Worm (Caenorhabditis elegans) whole organism, L2 larva: ENCODE data around the gene F23D12.7.

Experiments used
- C34F6.9 ChIP-seq: fragments of 150-350 bp; optimal IDR thresholded peaks from 2 replicates; lab custom pipeline; 2014; ENCODE audit warnings: missing biosample characterization, missing genetic modification characterization
- F13H6.1 ChIP-seq: sonication (generic microtip); optimal IDR thresholded peaks from 2 replicates; lab custom pipeline; 2016; ENCODE audit warnings: missing genetic modification characterization, missing compliant biosample characterization
- Y55F3AM.14 ChIP-seq: fragments of 200-800 bp; sonication (Bioruptor generic); optimal IDR thresholded peaks from 2 replicates; lab custom pipeline; 2018; ENCODE audit warnings: mild to moderate bottlenecking, missing genetic modification characterization, missing compliant biosample characterization
- ZK546.5 ChIP-seq: sonication (generic microtip); optimal IDR thresholded peaks from 2 replicates; lab custom pipeline; 2017; ENCODE audit warnings: missing biosample characterization, missing genetic modification characterization
- aly-2 ChIP-seq: fragments of 150-350 bp; optimal IDR thresholded peaks from 2 replicates; lab custom pipeline; 2014; ENCODE audit warnings: missing biosample characterization, missing genetic modification characterization
- ama-1 ChIP-seq: fragments of 150-350 bp; optimal IDR thresholded peaks from 2 replicates; lab custom pipeline; 2018; ENCODE audit warnings: inconsistent platforms
- blmp-1 ChIP-seq: sonication (generic microtip); optimal IDR thresholded peaks from 2 replicates; lab custom pipeline; 2017; ENCODE audit warnings: missing genetic modification characterization, mild to moderate bottlenecking, missing compliant biosample characterization, antibody characterized with exemption, moderate library complexity; ENCODE audit not compliant: insufficient read depth
- ceh-16 ChIP-seq: fragments of 150-350 bp; optimal IDR thresholded peaks from 2 replicates; lab custom pipeline; 2014; ENCODE audit warnings: missing biosample characterization, missing genetic modification characterization
- ceh-82 ChIP-seq: fragments of 150-350 bp; optimal IDR thresholded peaks from 2 replicates; lab custom pipeline; 2014; ENCODE audit warnings: missing biosample characterization, missing genetic modification characterization
- crh-2 ChIP-seq: sonication (generic microtip); optimal IDR thresholded peaks from 2 replicates; lab custom pipeline; 2017; ENCODE audit warnings: missing biosample characterization, missing genetic modification characterization
- elt-1 ChIP-seq: fragments of 150-350 bp; optimal IDR thresholded peaks from 2 replicates; lab custom pipeline; 2014; ENCODE audit warnings: missing biosample characterization, missing genetic modification characterization
- fos-1 ChIP-seq: fragments of 150-350 bp; optimal IDR thresholded peaks from 2 replicates; lab custom pipeline; 2014; ENCODE audit warnings: missing biosample characterization, missing genetic modification characterization
- gmeb-1 ChIP-seq: fragments of 150-350 bp; optimal IDR thresholded peaks from 2 replicates; lab custom pipeline; 2014; ENCODE audit warnings: missing biosample characterization, missing genetic modification characterization
- lin-11 ChIP-seq: fragments of 150-350 bp; sonication (generic microtip); optimal IDR thresholded peaks from 2 replicates; lab custom pipeline; 2014; ENCODE audit warnings: missing biosample characterization, missing genetic modification characterization, inconsistent platforms, mixed read lengths
- lin-13 ChIP-seq: fragments of 150-350 bp; optimal IDR thresholded peaks from 2 replicates; lab custom pipeline; 2014; ENCODE audit warnings: missing biosample characterization, missing genetic modification reagents, missing genetic modification characterization
- lin-39 ChIP-seq: fragments of 150-350 bp; optimal IDR thresholded peaks from 2 replicates; lab custom pipeline; 2014; ENCODE audit warnings: missing biosample characterization, missing genetic modification reagents, missing genetic modification characterization
- lsy-2 ChIP-seq, 2 experiments: fragments of 150-350 bp in 1 of 2; sonication (generic microtip) in 1 of 2; optimal IDR thresholded peaks; 2 replicates each; lab custom pipeline; 2014 to 2017; ENCODE audit warnings: missing biosample characterization in 2 of 2, missing genetic modification characterization in 2 of 2
- mab-5 ChIP-seq: fragments of 150-350 bp; optimal IDR thresholded peaks from 2 replicates; lab custom pipeline; 2014; ENCODE audit warnings: missing biosample characterization, missing genetic modification characterization
- mbf-1 ChIP-seq: sonication (generic microtip); optimal IDR thresholded peaks from 2 replicates; lab custom pipeline; 2017; ENCODE audit warnings: missing biosample characterization, missing genetic modification characterization
- nhr-10 ChIP-seq: sonication (generic microtip); optimal IDR thresholded peaks from 2 replicates; lab custom pipeline; 2017; ENCODE audit warnings: missing biosample characterization, missing genetic modification characterization
- nhr-11 ChIP-seq: fragments of 150-350 bp; optimal IDR thresholded peaks from 2 replicates; lab custom pipeline; 2014; ENCODE audit warnings: missing biosample characterization, missing genetic modification characterization
- nhr-129 ChIP-seq: fragments of 150-350 bp; optimal IDR thresholded peaks from 2 replicates; lab custom pipeline; 2014; ENCODE audit warnings: missing biosample characterization, missing genetic modification characterization
- nhr-21 ChIP-seq: fragments of 150-350 bp; optimal IDR thresholded peaks from 2 replicates; lab custom pipeline; 2014; ENCODE audit warnings: missing biosample characterization, missing genetic modification characterization
- nhr-23 ChIP-seq: fragments of 150-350 bp; optimal IDR thresholded peaks from 2 replicates; lab custom pipeline; 2014; ENCODE audit warnings: missing biosample characterization, missing genetic modification reagents, missing genetic modification characterization
- nhr-237 ChIP-seq: fragments of 150-350 bp; optimal IDR thresholded peaks from 2 replicates; lab custom pipeline; 2014; ENCODE audit warnings: missing biosample characterization, missing genetic modification characterization
- nhr-25 ChIP-seq: fragments of 150-350 bp; sonication (generic microtip); optimal IDR thresholded peaks from 3 replicates; lab custom pipeline; 2014; ENCODE audit warnings: missing biosample characterization, missing genetic modification characterization
- nhr-6 ChIP-seq: fragments of 150-350 bp; optimal IDR thresholded peaks from 2 replicates; lab custom pipeline; 2014; ENCODE audit warnings: missing biosample characterization, missing genetic modification characterization
- sem-4 ChIP-seq: fragments of 150-350 bp; optimal IDR thresholded peaks from 2 replicates; lab custom pipeline; 2014; ENCODE audit warnings: missing biosample characterization, missing genetic modification reagents, missing genetic modification characterization
- skn-1 ChIP-seq: sonication (generic microtip); optimal IDR thresholded peaks from 2 replicates; lab custom pipeline; 2017; ENCODE audit warnings: missing biosample characterization, missing genetic modification characterization
- sma-3 ChIP-seq: sonication (generic microtip); optimal IDR thresholded peaks from 2 replicates; lab custom pipeline; 2016; ENCODE audit warnings: missing genetic modification reagents, missing genetic modification characterization, missing compliant biosample characterization
- sma-9 ChIP-seq, 2 experiments: fragments of 150-350 bp in 1 of 2; sonication (generic microtip) in 1 of 2; optimal IDR thresholded peaks; 2 replicates each; lab custom pipeline; 2014 to 2016; ENCODE audit warnings: missing genetic modification characterization in 2 of 2, mild to moderate bottlenecking in 1 of 2, missing biosample characterization in 1 of 2, missing compliant biosample characterization in 1 of 2, missing genetic modification reagents in 1 of 2, moderate library complexity in 1 of 2
- snpc-4 ChIP-seq: fragments of 150-350 bp; optimal IDR thresholded peaks from 2 replicates; lab custom pipeline; 2014; ENCODE audit warnings: missing biosample characterization, missing genetic modification characterization
- unc-39 ChIP-seq: fragments of 150-350 bp; optimal IDR thresholded peaks from 2 replicates; lab custom pipeline; 2014; ENCODE audit warnings: missing biosample characterization, missing genetic modification characterization
- unc-55 ChIP-seq: fragments of 150-350 bp; sonication (generic microtip); optimal IDR thresholded peaks from 3 replicates; lab custom pipeline; 2014; ENCODE audit warnings: missing biosample characterization, missing genetic modification reagents, missing genetic modification characterization
- unc-62 ChIP-seq: fragments of 150-350 bp; optimal IDR thresholded peaks from 2 replicates; lab custom pipeline; 2014; ENCODE audit warnings: missing biosample characterization, missing genetic modification reagents, missing genetic modification characterization
- zag-1 ChIP-seq: fragments of 150-350 bp; optimal IDR thresholded peaks from 2 replicates; lab custom pipeline; 2014; ENCODE audit warnings: missing biosample characterization, missing genetic modification characterization
- ztf-1 ChIP-seq: fragments of 200-800 bp; sonication (Bioruptor generic); conservative IDR thresholded peaks from 2 replicates; pipeline ENCODE4 v1.3.6; 2022; ENCODE audit warnings: missing genetic modification characterization, missing compliant biosample characterization
- ztf-11 ChIP-seq: sonication (generic microtip); optimal IDR thresholded peaks from 2 replicates; lab custom pipeline; 2017; ENCODE audit warnings: missing biosample characterization, missing genetic modification characterization
- ztf-4 ChIP-seq: fragments of 150-350 bp; optimal IDR thresholded peaks from 2 replicates; lab custom pipeline; 2014; ENCODE audit warnings: missing biosample characterization, missing genetic modification characterization

Gene F23D12.7

ce11 chrX:14487832-14488231 lies 34.2 kb upstream of the F23D12.7 start:
- no peak for TF ChIP-seq zag-1 (tag; lab: Kevin White, UChicago)
- TF ChIP-seq ztf-4 (tag; lab: Kevin White, UChicago): no peak
- peak; percentile 35 for TF ChIP-seq mab-5 (tag; lab: Kevin White, UChicago)

- peak; percentile 23 for TF ChIP-seq sma-9 (GFP tag; optimal IDR thresholded peaks at IDR 0.05; lab: Kevin White, UChicago)
- no peak for TF ChIP-seq sma-9 (tag; optimal IDR thresholded peaks at IDR 0.05; lab: Kevin White, UChicago)
- no peak for TF ChIP-seq C34F6.9
- peak; percentile 87 for TF ChIP-seq lin-39 (tag; lab: Kevin White, UChicago)
- peak; percentile 51 for TF ChIP-seq nhr-25 (tag; lab: Kevin White, UChicago)
- peak; percentile 98 for TF ChIP-seq ceh-16 (tag; lab: Kevin White, UChicago)
- no peak for TF ChIP-seq lin-11 (tag; lab: Kevin White, UChicago)
- peak; percentile 72 for TF ChIP-seq mab-5 (tag; lab: Kevin White, UChicago)
- no peak for TF ChIP-seq nhr-23
Measured at ce11 chrX:14487333-14487732, 33.7 kb upstream of the F23D12.7 start.

ce11 chrX:14486503-14486902 lies 32.9 kb upstream of the F23D12.7 start:
- TF ChIP-seq nhr-129 (tag; lab: Kevin White, UChicago): no peak
- no peak for TF ChIP-seq ztf-11 (tag; lab: Kevin White, UChicago)
- no peak for TF ChIP-seq nhr-10 (tag; lab: Kevin White, UChicago)
- TF ChIP-seq lin-11 (tag; lab: Kevin White, UChicago): no peak

ce11 chrX:14484827-14485226 lies 31.2 kb upstream of the F23D12.7 start, which contains the start of gene M163.8:
TSS of gene M163.8 (plus strand) at chrX:14485127.
- TF ChIP-seq F13H6.1 (tag; lab: Kevin White, UChicago) (no peak), nhr-21 (tag; lab: Kevin White, UChicago) (no peak), crh-2 (no peak), ZK546.5 (tag; lab: Kevin White, UChicago) (no peak), lin-13 (GFP tag; lab: Kevin White, UChicago) (no peak), ceh-16 (tag; lab: Kevin White, UChicago) (no peak), ztf-1 (GFP tag; lab: Robert Waterston, UW) (no peak), lin-39 (tag; lab: Kevin White, UChicago) (no peak), elt-1 (tag; lab: Kevin White, UChicago) (no peak), nhr-10 (tag; lab: Kevin White, UChicago) (no peak)
- TF ChIP-seq, all 48 proteins: peak for 0

ce11 chrX:14481637-14482036 lies 28.0 kb upstream of the F23D12.7 start:
- TF ChIP-seq lin-13 (GFP tag; lab: Kevin White, UChicago): no peak
- TF ChIP-seq sma-9 (GFP tag; optimal IDR thresholded peaks at IDR 0.05; lab: Kevin White, UChicago): no peak
- TF ChIP-seq sma-9 (tag; optimal IDR thresholded peaks at IDR 0.05; lab: Kevin White, UChicago): no peak
- no peak for TF ChIP-seq lin-11 (tag; lab: Kevin White, UChicago)
- TF ChIP-seq nhr-237 (tag; lab: Kevin White, UChicago): no peak
- no peak for TF ChIP-seq ZK546.5 (tag; lab: Kevin White, UChicago)
- peak; percentile 70 for TF ChIP-seq snpc-4
- no peak for TF ChIP-seq mbf-1 (tag; lab: Kevin White, UChicago)
- TF ChIP-seq lsy-2 (tag; optimal IDR thresholded peaks at IDR 0.05; lab: Kevin White, UChicago): no peak

- no peak for TF ChIP-seq ceh-82
- TF ChIP-seq elt-1 (tag; lab: Kevin White, UChicago): no peak
- peak; percentile 80 for TF ChIP-seq nhr-21 (tag; lab: Kevin White, UChicago)
- no peak for TF ChIP-seq aly-2 (tag; lab: Kevin White, UChicago)
- TF ChIP-seq fos-1: peak; percentile 73
- TF ChIP-seq C34F6.9: peak; percentile 62
- TF ChIP-seq ama-1: no peak
- TF ChIP-seq nhr-6 (tag; lab: Kevin White, UChicago): peak; percentile 48
- TF ChIP-seq ztf-4 (tag; lab: Kevin White, UChicago): peak; percentile 36
- peak; percentile 80 for TF ChIP-seq nhr-129 (tag; lab: Kevin White, UChicago)
- TF ChIP-seq F13H6.1 (tag; lab: Kevin White, UChicago): peak; percentile 89
- no peak for TF ChIP-seq ZK546.5 (tag; lab: Kevin White, UChicago)
- TF ChIP-seq nhr-10 (tag; lab: Kevin White, UChicago): no peak
- no peak for TF ChIP-seq unc-39 (tag; lab: Kevin White, UChicago)
- peak; percentile 89 for TF ChIP-seq snpc-4
- TF ChIP-seq sma-3 (GFP tag; lab: Kevin White, UChicago): peak; percentile 84
- peak; percentile 59 for TF ChIP-seq sem-4
- TF ChIP-seq blmp-1 (tag; lab: Kevin White, UChicago): peak; percentile 25
- no peak for TF ChIP-seq lin-39 (tag; lab: Kevin White, UChicago)
- peak; percentile 8 for TF ChIP-seq Y55F3AM.14
- TF ChIP-seq sma-9 (GFP tag; optimal IDR thresholded peaks at IDR 0.05; lab: Kevin White, UChicago): peak; percentile 84
- TF ChIP-seq sma-9 (tag; optimal IDR thresholded peaks at IDR 0.05; lab: Kevin White, UChicago): no peak
- TF ChIP-seq skn-1 (tag; lab: Kevin White, UChicago): no peak
- no peak for TF ChIP-seq unc-62 (GFP tag; lab: Kevin White, UChicago)
- TF ChIP-seq mab-5 (tag; lab: Kevin White, UChicago): peak; percentile 82
- TF ChIP-seq nhr-237 (tag; lab: Kevin White, UChicago): no peak
- peak; percentile 84 for TF ChIP-seq lin-11 (tag; lab: Kevin White, UChicago)
- TF ChIP-seq ceh-16 (tag; lab: Kevin White, UChicago): peak; percentile 69
- TF ChIP-seq unc-55 (GFP tag; lab: Kevin White, UChicago): peak; percentile 79
- TF ChIP-seq gmeb-1 (tag; lab: Kevin White, UChicago): peak; percentile 79
- TF ChIP-seq nhr-11 (tag; lab: Kevin White, UChicago): no peak
Measured at ce11 chrX:14480248-14480647, 26.6 kb upstream of the F23D12.7 start, which contains the start of gene gfi-3. TSS of gene gfi-3 (plus strand) at chrX:14480572.
